Fruit fly (Drosophila melanogaster): Measurements from ENCODE around the gene slp1.

Gene slp1

dm6 chr2L:3805274-3806196 lies 19.9 kb upstream of the slp1 start:
- peak; percentile 22 for TF ChIP-seq HLH106 (tag; optimal IDR thresholded peaks at IDR 0.05)
- no peak for TF ChIP-seq Dfd (GFP tag; optimal IDR thresholded peaks at IDR 0.05)
- peak; percentile 47 for TF ChIP-seq fru (GFP tag; optimal IDR thresholded peaks at IDR 0.05)
- no peak for TF ChIP-seq Sp1 (GFP tag; optimal IDR thresholded peaks at IDR 0.05)

dm6 chr2L:3806197-3807030 lies 19.1 kb upstream of the slp1 start:
- TF ChIP-seq Rel (GFP tag; optimal IDR thresholded peaks at IDR 0.05) (no peak), Rel (tag; optimal IDR thresholded peaks at IDR 0.05) (no peak), foxo (GFP tag; optimal IDR thresholded peaks at IDR 0.05) (peak in 1 of 2 experiments; percentile 15), tai (GFP tag; optimal IDR thresholded peaks at IDR 0.05) (no peak), Sp1 (GFP tag; optimal IDR thresholded peaks at IDR 0.05) (no peak), psq (GFP tag; optimal IDR thresholded peaks at IDR 0.05) (peak; percentile 87), fru (GFP tag; optimal IDR thresholded peaks at IDR 0.05) (peak; percentile 65), lola (GFP tag; optimal IDR thresholded peaks at IDR 0.05) (no peak), h (GFP tag; optimal IDR thresholded peaks at IDR 0.05) (no peak)

- peak; percentile 66 for TF ChIP-seq sv (GFP tag; optimal IDR thresholded peaks at IDR 0.05)
- peak in 1 of 2 experiments; percentile 15 for TF ChIP-seq foxo (GFP tag; optimal IDR thresholded peaks at IDR 0.05)
- TF ChIP-seq dsf (GFP tag; optimal IDR thresholded peaks at IDR 0.05; ENCODE audit: borderline replicate concordance) = no peak
- peak; percentile 51 for TF ChIP-seq tai (GFP tag; optimal IDR thresholded peaks at IDR 0.05)
- peak; percentile 70 for TF ChIP-seq Hnf4 (GFP tag; optimal IDR thresholded peaks at IDR 0.05)
- TF ChIP-seq GATAd (GFP tag; optimal IDR thresholded peaks at IDR 0.05) = peak; percentile 81
- TF ChIP-seq dmrt93B (GFP tag; optimal IDR thresholded peaks at IDR 0.05) = no peak
- TF ChIP-seq N (GFP tag; optimal IDR thresholded peaks at IDR 0.05) = peak; percentile 69
- TF ChIP-seq OdsH (GFP tag; optimal IDR thresholded peaks at IDR 0.05) = no peak
- TF ChIP-seq fru (GFP tag; optimal IDR thresholded peaks at IDR 0.05) = peak; percentile 10
- TF ChIP-seq Myc (optimal IDR thresholded peaks at IDR 0.05) = peak; percentile 56
These were observed 12.1 kb upstream of the slp1 start, which contains the start of gene CG3407 for dm6 chr2L:3813255-3813875. Gene CG3407 (minus strand): TSS chr2L:3813410.

dm6 chr2L:3814163-3814562 lies 11.3 kb upstream of the slp1 start:
- TF ChIP-seq sv (GFP tag; optimal IDR thresholded peaks at IDR 0.05) = no peak

dm6 chr2L:3818903-3819302 lies 6.6 kb upstream of the slp1 start:
- TF ChIP-seq N (GFP tag; optimal IDR thresholded peaks at IDR 0.05) (no peak), tai (GFP tag; optimal IDR thresholded peaks at IDR 0.05) (no peak), br (GFP tag; optimal IDR thresholded peaks at IDR 0.05) (no peak), lola (GFP tag; optimal IDR thresholded peaks at IDR 0.05) (no peak), Sp1 (GFP tag; optimal IDR thresholded peaks at IDR 0.05) (no peak), dmrt93B (GFP tag; optimal IDR thresholded peaks at IDR 0.05) (no peak), foxo (GFP tag; optimal IDR thresholded peaks at IDR 0.05) (no peak), Dif (GFP tag; optimal IDR thresholded peaks at IDR 0.05; ENCODE audit: partially characterized antibody) (no peak), rgr (GFP tag; optimal IDR thresholded peaks at IDR 0.05) (no peak), dsf (GFP tag; optimal IDR thresholded peaks at IDR 0.05; ENCODE audit: borderline replicate concordance) (no peak), CrebA (GFP tag; optimal IDR thresholded peaks at IDR 0.05; ENCODE audit: borderline replicate concordance) (no peak), sv (GFP tag; optimal IDR thresholded peaks at IDR 0.05) (no peak), pan (optimal IDR thresholded peaks at IDR 0.05) (no peak)

dm6 chr2L:3822462-3823065 lies 2.9 kb upstream of the slp1 start:
- TF ChIP-seq rgr (GFP tag; optimal IDR thresholded peaks at IDR 0.05) = no peak
- TF ChIP-seq Abd-B (GFP tag; optimal IDR thresholded peaks at IDR 0.05) = no peak
- no peak for TF ChIP-seq brk (GFP tag; optimal IDR thresholded peaks at IDR 0.05)
- TF ChIP-seq OdsH (GFP tag; optimal IDR thresholded peaks at IDR 0.05) = no peak
- TF ChIP-seq GATAd (GFP tag; optimal IDR thresholded peaks at IDR 0.05) = no peak
- no peak for TF ChIP-seq fru (GFP tag; optimal IDR thresholded peaks at IDR 0.05)
- TF ChIP-seq CrebA (GFP tag; optimal IDR thresholded peaks at IDR 0.05; ENCODE audit: borderline replicate concordance) = no peak
- TF ChIP-seq Sp1 (GFP tag; optimal IDR thresholded peaks at IDR 0.05) = no peak
- no peak for TF ChIP-seq N (GFP tag; optimal IDR thresholded peaks at IDR 0.05)
- TF ChIP-seq usp (GFP tag; optimal IDR thresholded peaks at IDR 0.05) = no peak
- TF ChIP-seq sage (GFP tag; optimal IDR thresholded peaks at IDR 0.05) = no peak

All from whole organism, wandering third instar larva.